Fruit fly (Drosophila melanogaster): ENCODE data around the gene rdx.

rdx gene

dm6 chr3R:14041036-14041435 is 9.2 kb upstream of the rdx start (continued):
- TF ChIP-seq kay (GFP tag; optimal IDR thresholded peaks at IDR 0.05) (no peak), CG17829 (tag; optimal IDR thresholded peaks at IDR 0.05) (no peak), CG3838 (GFP tag; optimal IDR thresholded peaks at IDR 0.05) (no peak), org-1 (GFP tag; optimal IDR thresholded peaks at IDR 0.05) (no peak)

dm6 chr3R:14037330-14037729 is 5.5 kb upstream of the rdx start:
- TF ChIP-seq Ets65A (GFP tag) (peak; percentile 58), Elba2 (GFP tag; optimal IDR thresholded peaks at IDR 0.05) (peak; percentile 89), Bteb2 (GFP tag; optimal IDR thresholded peaks at IDR 0.05) (no peak), ara (GFP tag; IDR thresholded peaks at IDR 0.05) (no peak), lov (optimal IDR thresholded peaks at IDR 0.05) (no peak), lov (GFP tag; IDR thresholded peaks at IDR 0.05) (0 out of 3 replicates have a peak, but pooled peaks have one; percentile 37), row (GFP tag; IDR thresholded peaks at IDR 0.05) (no peak), Lpt (GFP tag; optimal IDR thresholded peaks at IDR 0.05) (no peak), tio (GFP tag; optimal IDR thresholded peaks at IDR 0.05) (no peak), Ssrp (tag; optimal IDR thresholded peaks at IDR 0.05) (no peak), CG17912 (GFP tag; optimal IDR thresholded peaks at IDR 0.05) (no peak), CG6654 (GFP tag; optimal IDR thresholded peaks at IDR 0.05) (no peak), CG9437 (GFP tag; optimal IDR thresholded peaks at IDR 0.05) (no peak), CG12769 (tag; optimal IDR thresholded peaks at IDR 0.05) (no peak), HHEX (GFP tag; optimal IDR thresholded peaks at IDR 0.05) (no peak), cg (GFP tag; optimal IDR thresholded peaks at IDR 0.05) (peak; percentile 18), insv (GFP tag; optimal IDR thresholded peaks at IDR 0.05) (peak in 1 of 2 experiments; percentile 91), C15 (GFP tag; IDR thresholded peaks at IDR 0.05) (0 out of 3 replicates have a peak, but pooled peaks have one; percentile 39), zen (tag; optimal IDR thresholded peaks at IDR 0.05) (peak; percentile 89), sens-2 (GFP tag; IDR thresholded peaks at IDR 0.05) (0 out of 2 replicates have a peak, but pooled peaks have one; percentile 13), prd (optimal IDR thresholded peaks at IDR 0.05) (no peak), prd (GFP tag; IDR thresholded peaks at IDR 0.05) (no peak), mam (GFP tag; optimal IDR thresholded peaks at IDR 0.05) (no peak), CG15269 (tag; optimal IDR thresholded peaks at IDR 0.05) (no peak), Vsx1 (GFP tag; optimal IDR thresholded peaks at IDR 0.05) (no peak), MESR4 (GFP tag; optimal IDR thresholded peaks at IDR 0.05) (no peak), slbo (GFP tag; IDR thresholded peaks at IDR 0.05) (no peak)

DNA sequence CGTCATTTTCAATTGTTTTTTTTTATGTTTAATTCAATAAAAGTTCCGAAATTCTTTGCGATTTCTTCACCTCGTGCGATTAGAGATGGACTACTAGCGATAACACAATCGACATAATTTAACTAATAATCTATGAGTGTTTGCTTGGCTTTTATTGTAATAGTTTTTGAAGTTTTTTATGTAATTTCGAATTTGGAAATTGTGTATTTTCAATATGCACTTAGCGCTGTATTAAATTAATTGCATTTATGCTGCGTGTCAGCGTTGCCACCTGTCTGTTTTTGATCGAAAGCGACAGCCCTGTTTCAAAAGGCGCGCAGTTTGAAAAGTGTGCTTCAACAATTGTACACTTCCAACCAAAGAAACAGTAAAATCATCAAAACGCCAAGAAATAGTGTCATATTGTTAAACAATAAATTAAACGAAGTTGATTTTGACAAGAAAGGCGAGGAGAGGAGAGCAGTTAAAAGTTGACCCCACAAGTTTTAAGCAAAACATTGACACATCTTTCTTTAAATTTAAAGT is 4.1 kb upstream of the rdx start, which contains the start of gene CG9922:
CG9922 (minus strand) TSS at position 475 of the 525 bp plus-strand sequence.
- no peak for TF ChIP-seq prd (optimal IDR thresholded peaks at IDR 0.05)
- TF ChIP-seq prd (GFP tag; IDR thresholded peaks at IDR 0.05), result peak; percentile 14; the same call in 1 of the 3 replicates
- peak; percentile 39 for TF ChIP-seq dmrt11E (tag; optimal IDR thresholded peaks at IDR 0.05)
- TF ChIP-seq chm (GFP tag; IDR thresholded peaks at IDR 0.05), result no peak
- peak; percentile 72 for TF ChIP-seq HmgZ (tag; optimal IDR thresholded peaks at IDR 0.05)
- peak; percentile 74 for TF ChIP-seq CG13287 (GFP tag; IDR thresholded peaks at IDR 0.05; ENCODE audit: partially characterized antibody)
- no peak for TF ChIP-seq gcm (GFP tag; optimal IDR thresholded peaks at IDR 0.05)
- 0 out of 3 replicates have a peak, but pooled peaks have one; percentile 13 for TF ChIP-seq CG11695 (GFP tag; IDR thresholded peaks at IDR 0.05)
- TF ChIP-seq CG8281 (tag; optimal IDR thresholded peaks at IDR 0.05), result no peak
- peak; percentile 7; the same call in 1 of the 2 replicates for TF ChIP-seq Awh (GFP tag; IDR thresholded peaks at IDR 0.05)
- TF ChIP-seq Elba2 (GFP tag; optimal IDR thresholded peaks at IDR 0.05), result no peak
- no peak for TF ChIP-seq CG11723 (GFP tag; optimal IDR thresholded peaks at IDR 0.05)
- TF ChIP-seq ems (GFP tag; optimal IDR thresholded peaks at IDR 0.05), result peak; percentile 60
- TF ChIP-seq CG16813 (GFP tag; IDR thresholded peaks at IDR 0.05; ENCODE audit: partially characterized antibody), result peak; percentile 60; the same call in 2 of the 3 replicates
- TF ChIP-seq gsb-n (tag; optimal IDR thresholded peaks at IDR 0.05), result peak; percentile 28
- TF ChIP-seq exex (tag; optimal IDR thresholded peaks at IDR 0.05), result peak; percentile 36
- peak; percentile 39 to 47 for TF ChIP-seq Hr51 (GFP tag; optimal IDR thresholded peaks at IDR 0.05)
- TF ChIP-seq NfI (GFP tag; optimal IDR thresholded peaks at IDR 0.05), result peak; percentile 36
- TF ChIP-seq CG12744 (GFP tag; optimal IDR thresholded peaks at IDR 0.05), result peak; percentile 23
- peak; percentile 69 for TF ChIP-seq B-H2 (GFP tag; optimal IDR thresholded peaks at IDR 0.05)
- TF ChIP-seq CG3847 (GFP tag; IDR thresholded peaks at IDR 0.05), result peak; percentile 75

Data from whole organism, embryonic.